Fruit fly (Drosophila melanogaster): Measurements from ENCODE around the gene CG11986.

- TF ChIP-seq psq (optimal IDR thresholded peaks at IDR 0.05) (no peak), Sin3A (optimal IDR thresholded peaks at IDR 0.05) (no peak), insv (optimal IDR thresholded peaks at IDR 0.05) (no peak), h (optimal IDR thresholded peaks at IDR 0.05) (no peak), Myc (optimal IDR thresholded peaks at IDR 0.05) (no peak)
These were observed 14.9 kb downstream of the CG11986 start for dm6 chr3R:9030006-9030749.
